Fruit fly (Drosophila melanogaster): ENCODE measurements around the gene Grl36b.

Grl36b gene

DNA sequence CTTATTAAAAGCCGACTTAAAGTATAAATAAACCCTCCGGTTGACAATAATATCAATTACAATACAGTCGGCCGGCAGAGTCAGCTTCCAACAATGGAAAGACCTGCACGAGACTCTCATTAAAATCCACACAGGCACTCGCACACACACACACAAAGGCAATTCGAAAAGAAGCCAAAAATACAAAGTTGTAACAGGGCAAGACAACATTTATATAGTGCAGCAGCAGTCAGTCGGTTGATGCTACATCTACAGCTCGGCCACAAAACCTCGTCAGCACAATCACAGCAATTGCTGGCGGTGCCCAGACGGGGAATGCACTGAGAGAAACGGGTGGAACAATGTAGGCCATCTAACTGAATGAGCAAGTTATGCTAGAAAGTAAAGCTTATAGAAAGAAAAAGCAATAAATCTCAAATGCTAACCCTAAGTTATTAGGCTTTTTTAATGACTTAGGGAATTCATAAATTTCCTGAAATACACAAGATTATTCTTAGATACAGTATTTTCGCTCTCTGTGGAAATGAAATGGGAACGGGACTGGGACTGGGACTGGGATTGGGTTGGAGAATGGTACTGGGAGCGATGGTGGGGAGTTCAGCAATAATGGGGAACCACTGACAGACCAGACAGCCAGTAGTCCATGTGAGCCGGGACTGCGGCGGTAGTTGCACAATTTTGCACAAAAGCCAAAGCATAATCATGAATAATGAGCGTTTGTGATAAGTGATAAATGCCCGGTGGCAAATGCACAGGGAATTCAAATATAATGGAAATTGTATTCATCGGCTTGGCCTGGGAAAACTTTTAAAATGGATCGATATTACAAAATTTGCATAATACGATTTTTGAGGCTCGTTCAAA lies 4.0 kb downstream of the Grl36b start (continued):
- TF ChIP-seq Mrtf (GFP tag; IDR thresholded peaks at IDR 0.05) (0 out of 3 replicates have a peak, but pooled peaks have one; percentile 28), NFAT (GFP tag; IDR thresholded peaks at IDR 0.05) (0 out of 2 replicates have a peak, but pooled peaks have one; percentile 11), pan (optimal IDR thresholded peaks at IDR 0.05) (no peak), pan (GFP tag; optimal IDR thresholded peaks at IDR 0.05 in 1 of 2, IDR thresholded peaks at IDR 0.05 in 1 of 2) (peak in 1 of 2 experiments; percentile 68), Adf1 (GFP tag; IDR thresholded peaks at IDR 0.05) (no peak), CG15269 (tag; optimal IDR thresholded peaks at IDR 0.05) (peak; percentile 42), CG2678 (tag; optimal IDR thresholded peaks at IDR 0.05) (peak; percentile 57), CG10267 (tag; optimal IDR thresholded peaks at IDR 0.05) (peak; percentile 29), CG3726 (GFP tag; IDR thresholded peaks at IDR 0.05) (no peak), lbe (GFP tag; optimal IDR thresholded peaks at IDR 0.05) (peak; percentile 78), tx (GFP tag; optimal IDR thresholded peaks at IDR 0.05) (peak; percentile 26), CG8089 (GFP tag; optimal IDR thresholded peaks at IDR 0.05) (no peak), stwl (tag; optimal IDR thresholded peaks at IDR 0.05) (no peak), lmd (GFP tag; IDR thresholded peaks at IDR 0.05) (peak; percentile 55), CG2889 (GFP tag; IDR thresholded peaks at IDR 0.05) (no peak), sna (GFP tag; IDR thresholded peaks at IDR 0.05; ENCODE audit: partially characterized antibody) (no peak), CG1792 (GFP tag; optimal IDR thresholded peaks at IDR 0.05) (peak; percentile 40), CG3995 (GFP tag; optimal IDR thresholded peaks at IDR 0.05) (no peak), Rfx (GFP tag; IDR thresholded peaks at IDR 0.05) (peak; percentile 44; the same call in 1 of the 2 replicates), CG17829 (tag; optimal IDR thresholded peaks at IDR 0.05) (peak; percentile 38), CG34224 (GFP tag; IDR thresholded peaks at IDR 0.05; ENCODE audit: partially characterized antibody) (no peak), disco-r (GFP tag; optimal IDR thresholded peaks at IDR 0.05) (no peak), CG13624 (GFP tag; optimal IDR thresholded peaks at IDR 0.05) (no peak), Ets65A (GFP tag) (peak; percentile 94), CG10274 (GFP tag; optimal IDR thresholded peaks at IDR 0.05) (no peak), hbn (GFP tag; IDR thresholded peaks at IDR 0.05; ENCODE audit: partially characterized antibody) (no peak), usp (GFP tag; optimal IDR thresholded peaks at IDR 0.05) (no peak), CG3407 (GFP tag; optimal IDR thresholded peaks at IDR 0.05) (peak; percentile 5), lola (GFP tag; optimal IDR thresholded peaks at IDR 0.05) (no peak), jigr1 (GFP tag; IDR thresholded peaks at IDR 0.05) (no peak), nerfin-2 (GFP tag; IDR thresholded peaks at IDR 0.05; ENCODE audit: partially characterized antibody) (no peak), kni (GFP tag; optimal IDR thresholded peaks at IDR 0.05) (no peak), CG16815 (GFP tag; optimal IDR thresholded peaks at IDR 0.05) (peak; percentile 5), CG1603 (tag; optimal IDR thresholded peaks at IDR 0.05) (peak; percentile 56), H2.0 (GFP tag; IDR thresholded peaks at IDR 0.05) (peak; percentile 46), kay (GFP tag; optimal IDR thresholded peaks at IDR 0.05) (peak; percentile 14), CHES-1-like (GFP tag; optimal IDR thresholded peaks at IDR 0.05) (peak; percentile 3), CG15601 (tag; optimal IDR thresholded peaks at IDR 0.05) (no peak), caup (GFP tag; optimal IDR thresholded peaks at IDR 0.05; ENCODE audit: severe bottlenecking) (peak; percentile 22), Dad (GFP tag; optimal IDR thresholded peaks at IDR 0.05) (peak; percentile 16), chinmo (GFP tag; IDR thresholded peaks at IDR 0.05; ENCODE audit: partially characterized antibody) (0 out of 4 replicates have a peak, but pooled peaks have one; percentile 29), dmrt99B (tag; optimal IDR thresholded peaks at IDR 0.05) (peak; percentile 70), fd96Cb (tag; optimal IDR thresholded peaks at IDR 0.05) (peak; percentile 44), CG31441 (GFP tag; IDR thresholded peaks at IDR 0.05) (peak; percentile 53), CG16863 (GFP tag; optimal IDR thresholded peaks at IDR 0.05) (peak; percentile 61), trem (tag; optimal IDR thresholded peaks at IDR 0.05) (peak; percentile 1), Gug (GFP tag; IDR thresholded peaks at IDR 0.05) (peak; percentile 36; the same call in 2 of the 4 replicates), CG17385 (GFP tag; optimal IDR thresholded peaks at IDR 0.05) (no peak), h (optimal IDR thresholded peaks at IDR 0.05) (no peak)
